Worm (Caenorhabditis elegans) whole organism, early embryonic: ENCODE results near the gene cutl-2.

Experiments used
- B0310.2 ChIP-seq: sonication (generic microtip); optimal IDR thresholded peaks from 2 replicates; lab custom pipeline; 2016; ENCODE audit warnings: mild to moderate bottlenecking, missing genetic modification characterization, missing compliant biosample characterization
- aly-1 ChIP-seq: sonication (generic microtip); optimal IDR thresholded peaks from 2 replicates; lab custom pipeline; 2016; ENCODE audit warnings: missing genetic modification characterization, missing compliant biosample characterization
- ama-1 ChIP-seq: fragments of 150-350 bp; optimal IDR thresholded peaks from 2 replicates; lab custom pipeline; 2014
- flt-1 ChIP-seq: fragments of 200-800 bp; sonication (Bioruptor generic); IDR thresholded peaks from 2 replicates; pipeline ENCODE4 v1.3.6; 2022; ENCODE audit warnings: missing genetic modification characterization, missing compliant biosample characterization
- hmbx-1 ChIP-seq: sonication (generic microtip); optimal IDR thresholded peaks from 2 replicates; lab custom pipeline; 2016; ENCODE audit warnings: mild to moderate bottlenecking, missing genetic modification characterization, missing compliant biosample characterization
- hnd-1 ChIP-seq: sonication (generic microtip); optimal IDR thresholded peaks from 2 replicates; lab custom pipeline; 2016; ENCODE audit warnings: missing genetic modification characterization, missing compliant biosample characterization
- sea-1 ChIP-seq: fragments of 200-800 bp; sonication (Bioruptor generic); conservative IDR thresholded peaks from 2 replicates; pipeline ENCODE4 v1.3.6; 2022; ENCODE audit warnings: missing genetic modification characterization, missing compliant biosample characterization
- tbx-11 ChIP-seq: fragments of 200-800 bp; sonication (Bioruptor generic); IDR thresholded peaks from 2 replicates; pipeline ENCODE4 v1.3.6; 2022; ENCODE audit warnings: missing genetic modification characterization, missing compliant biosample characterization

DNA sequence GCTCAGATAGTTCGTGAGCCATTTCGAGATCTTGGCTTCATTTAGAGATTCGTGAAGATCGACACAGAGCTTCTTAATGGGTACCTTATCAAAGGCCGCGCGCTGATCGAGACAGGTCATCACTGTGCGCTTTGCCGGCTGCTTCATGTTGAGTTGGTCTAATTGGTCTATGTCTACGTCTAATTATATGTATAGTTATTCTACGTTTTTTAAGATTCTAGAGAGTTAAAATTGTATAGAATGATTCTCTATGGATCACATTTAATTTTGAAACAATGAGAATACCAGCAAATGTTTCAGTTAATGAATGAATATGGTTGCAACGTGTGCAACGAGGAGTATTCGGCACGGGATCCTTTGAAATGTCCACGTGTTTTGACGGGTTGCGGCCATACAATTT, 49.8 kb downstream of the cutl-2 start, which contains the start of gene arc-1:
- TF ChIP-seq sea-1 (GFP tag; lab: Robert Waterston, UW) (no peak), ama-1 (lab: Kevin White, UChicago) (no peak), tbx-11 (GFP tag; lab: Robert Waterston, UW) (no peak), flt-1 (GFP tag; lab: Robert Waterston, UW) (no peak), aly-1 (no peak), B0310.2 (tag; lab: Kevin White, UChicago) (no peak), hmbx-1 (tag; lab: Kevin White, UChicago) (no peak), hnd-1 (tag; lab: Kevin White, UChicago) (no peak)
